Fruit fly (Drosophila melanogaster) whole organism, embryonic: ENCODE results near the gene nesd.

Experiments used
- Abd-B ChIP-seq: fragments of 200-800 bp; sonication (Bioruptor generic); optimal IDR thresholded peaks from 2 replicates; lab custom pipeline; 2018; ENCODE audit warnings: missing biosample characterization, mild to moderate bottlenecking, missing genetic modification characterization, moderate library complexity
- Antp ChIP-seq: fragments of 200-800 bp; sonication (Bioruptor generic); optimal IDR thresholded peaks from 3 replicates; lab custom pipeline; 2016; ENCODE audit warnings: missing biosample characterization, missing genetic modification characterization
- Atf6 ChIP-seq: fragments of 200-800 bp; sonication (Bioruptor generic); IDR thresholded peaks from 2 replicates; pipeline ENCODE4 v1.3.6; 2022; ENCODE audit warnings: missing biosample characterization, missing genetic modification characterization
- Bgb ChIP-seq: fragments of 200-800 bp; sonication (Bioruptor generic); IDR thresholded peaks from 2 replicates; pipeline ENCODE4 v1.3.6; 2022; ENCODE audit warnings: missing biosample characterization, missing genetic modification characterization; ENCODE audit not compliant: partially characterized antibody
- CG10959 ChIP-seq: fragments of 200-800 bp; sonication (Bioruptor generic); IDR thresholded peaks from 2 replicates; pipeline ENCODE4 v1.3.6; 2022; ENCODE audit warnings: missing biosample characterization, missing genetic modification characterization
- CG11456 ChIP-seq: fragments of 200-800 bp; sonication (Bioruptor generic); IDR thresholded peaks from 3 replicates; pipeline ENCODE4 v1.3.6; 2022; ENCODE audit warnings: missing biosample characterization, missing genetic modification characterization
- CG14014 ChIP-seq: fragments of 200-800 bp; sonication (Bioruptor generic); IDR thresholded peaks from 2 replicates; pipeline ENCODE4 v1.3.6; 2022; ENCODE audit warnings: missing biosample characterization, missing genetic modification characterization
- CG15073 ChIP-seq: fragments of 200-800 bp; sonication (Bioruptor generic); optimal IDR thresholded peaks from 2 replicates; lab custom pipeline; 2016; ENCODE audit warnings: missing biosample characterization, missing genetic modification characterization
- CG1529 ChIP-seq: fragments of 200-800 bp; sonication (Bioruptor generic); optimal IDR thresholded peaks from 3 replicates; lab custom pipeline; 2018; ENCODE audit warnings: missing biosample characterization, missing genetic modification characterization
- CG15479 ChIP-seq: fragments of 200-800 bp; sonication (Bioruptor generic); optimal IDR thresholded peaks from 3 replicates; lab custom pipeline; 2019; ENCODE audit warnings: missing biosample characterization, mild to moderate bottlenecking, missing genetic modification characterization, moderate library complexity
- CG15514 ChIP-seq: fragments of 200-800 bp; sonication (Bioruptor generic); optimal IDR thresholded peaks from 3 replicates; lab custom pipeline; 2017; ENCODE audit warnings: missing biosample characterization, missing genetic modification characterization, mild to moderate bottlenecking, moderate library complexity, missing genetic modification reagents
- CG1602 ChIP-seq: fragments of 200-800 bp; sonication (Bioruptor generic); optimal IDR thresholded peaks from 3 replicates; lab custom pipeline; 2016; ENCODE audit warnings: missing biosample characterization, missing genetic modification characterization
- CG1603 ChIP-seq: fragments of 200-800 bp; sonication (Bioruptor generic); optimal IDR thresholded peaks from 2 replicates; lab custom pipeline; 2019; ENCODE audit warnings: missing biosample characterization, mild to moderate bottlenecking, missing genetic modification characterization, moderate library complexity
- CG30020 ChIP-seq: fragments of 200-800 bp; optimal IDR thresholded peaks from 2 replicates; lab custom pipeline; 2019; ENCODE audit warnings: missing biosample characterization, mild to moderate bottlenecking, missing genetic modification characterization, moderate library complexity
- CG31365 ChIP-seq: fragments of 200-800 bp; sonication (Bioruptor generic); optimal IDR thresholded peaks from 2 replicates; lab custom pipeline; 2018; ENCODE audit warnings: missing biosample characterization, mild to moderate bottlenecking, missing genetic modification characterization
- CG31441 ChIP-seq: fragments of 200-800 bp; sonication (Bioruptor generic); IDR thresholded peaks from 2 replicates; pipeline ENCODE4 v1.3.6; 2022; ENCODE audit warnings: missing biosample characterization, missing genetic modification characterization
- CG3281 ChIP-seq: fragments of 200-800 bp; sonication (Bioruptor generic); optimal IDR thresholded peaks from 3 replicates; lab custom pipeline; 2017; ENCODE audit warnings: missing biosample characterization, mild to moderate bottlenecking, missing genetic modification characterization
- CG34422 ChIP-seq: fragments of 200-800 bp; sonication (Bioruptor generic); IDR thresholded peaks from 3 replicates; pipeline ENCODE4 v1.3.6; 2022; ENCODE audit warnings: missing biosample characterization, missing genetic modification characterization
- CG4360 ChIP-seq: fragments of 200-800 bp; sonication (Bioruptor generic); IDR thresholded peaks from 2 replicates; pipeline ENCODE4 v1.3.6; 2022; ENCODE audit warnings: missing biosample characterization, missing genetic modification characterization
- CG5245 ChIP-seq: fragments of 200-800 bp; sonication (Bioruptor generic); optimal IDR thresholded peaks from 3 replicates; lab custom pipeline; 2016; ENCODE audit warnings: missing biosample characterization, missing genetic modification characterization
- CG8089 ChIP-seq: fragments of 200-800 bp; sonication (Bioruptor generic); optimal IDR thresholded peaks from 3 replicates; lab custom pipeline; 2016; ENCODE audit warnings: missing biosample characterization, missing genetic modification characterization
- CG9215 ChIP-seq: fragments of 200-800 bp; sonication (Bioruptor generic); IDR thresholded peaks from 2 replicates; pipeline ENCODE4 v1.3.6; 2022; ENCODE audit warnings: missing biosample characterization, missing genetic modification characterization
- CTCF ChIP-seq: fragments of 200-800 bp; sonication (Bioruptor generic); optimal IDR thresholded peaks from 2 replicates; lab custom pipeline; 2017; ENCODE audit warnings: missing biosample characterization, mild to moderate bottlenecking, missing genetic modification characterization, moderate library complexity
- CrebB ChIP-seq: fragments of 200-800 bp; sonication (Bioruptor generic); optimal IDR thresholded peaks from 3 replicates; lab custom pipeline; 2018; ENCODE audit warnings: missing biosample characterization, mild to moderate bottlenecking, missing genetic modification characterization
- Dek ChIP-seq: fragments of 200-800 bp; sonication (Bioruptor generic); optimal IDR thresholded peaks from 3 replicates; lab custom pipeline; 2019; ENCODE audit warnings: missing biosample characterization, mild to moderate bottlenecking, missing genetic modification characterization, moderate library complexity
- Ets65A ChIP-seq: fragments of 200-800 bp; sonication (Bioruptor generic); peaks from one replicate; lab custom pipeline; 2016; ENCODE audit warnings: missing biosample characterization, missing genetic modification characterization
- Fer3 ChIP-seq: fragments of 200-800 bp; sonication (Bioruptor generic); optimal IDR thresholded peaks from 2 replicates; lab custom pipeline; 2018; ENCODE audit warnings: missing biosample characterization, mild to moderate bottlenecking, missing genetic modification characterization, moderate library complexity
- HLH4C ChIP-seq: fragments of 200-800 bp; sonication (Bioruptor generic); IDR thresholded peaks from 3 replicates; pipeline ENCODE4 v1.3.6; 2022; ENCODE audit warnings: missing biosample characterization, missing genetic modification characterization; ENCODE audit not compliant: partially characterized antibody
- Hey ChIP-seq: fragments of 200-800 bp; sonication (Bioruptor generic); optimal IDR thresholded peaks from 3 replicates; lab custom pipeline; 2018; ENCODE audit warnings: missing biosample characterization, mild to moderate bottlenecking, missing genetic modification characterization
- MBD-R2 ChIP-seq: fragments of 200-800 bp; sonication (Bioruptor generic); IDR thresholded peaks from 2 replicates; pipeline ENCODE4 v1.3.6; 2022; ENCODE audit warnings: missing biosample characterization, missing genetic modification characterization
- Nf-YC ChIP-seq: fragments of 200-800 bp; optimal IDR thresholded peaks from 3 replicates; lab custom pipeline; 2019; ENCODE audit warnings: missing biosample characterization, mild to moderate bottlenecking, missing genetic modification characterization, moderate library complexity
- Pdp1 ChIP-seq, 2 experiments: fragments of 200-800 bp; sonication (Bioruptor generic); optimal IDR thresholded peaks; 3 replicates each; lab custom pipeline; 2016; ENCODE audit warnings: missing biosample characterization in 2 of 2, missing genetic modification characterization in 2 of 2, mild to moderate bottlenecking in 1 of 2, moderate library complexity in 1 of 2
- Ptx1 ChIP-seq: fragments of 200-800 bp; sonication (Bioruptor generic); IDR thresholded peaks from 2 replicates; pipeline ENCODE4 v1.3.6; 2022; ENCODE audit warnings: missing biosample characterization, missing genetic modification characterization
- Rfx ChIP-seq: fragments of 200-800 bp; sonication (Bioruptor generic); IDR thresholded peaks from 2 replicates; pipeline ENCODE4 v1.3.6; 2022; ENCODE audit warnings: missing biosample characterization, missing genetic modification characterization
- Scr ChIP-seq: fragments of 200-800 bp; sonication (Bioruptor generic); IDR thresholded peaks from 2 replicates; pipeline ENCODE4 v1.3.6; 2022; ENCODE audit warnings: missing biosample characterization, missing genetic modification characterization; ENCODE audit not compliant: partially characterized antibody
- ac ChIP-seq: fragments of 200-800 bp; sonication (Bioruptor generic); optimal IDR thresholded peaks from 3 replicates; lab custom pipeline; 2017; ENCODE audit warnings: missing biosample characterization, mild to moderate bottlenecking, missing genetic modification characterization
- ash1 ChIP-seq: fragments of 200-800 bp; sonication (Bioruptor generic); optimal IDR thresholded peaks from 2 replicates; lab custom pipeline; 2018; ENCODE audit warnings: missing biosample characterization, mild to moderate bottlenecking, missing genetic modification characterization
- dmrt11E ChIP-seq: fragments of 200-800 bp; sonication (Bioruptor generic); optimal IDR thresholded peaks from 3 replicates; lab custom pipeline; 2018; ENCODE audit warnings: missing biosample characterization, mild to moderate bottlenecking, missing genetic modification characterization, moderate library complexity
- exex ChIP-seq: fragments of 200-800 bp; sonication (Bioruptor generic); optimal IDR thresholded peaks from 4 replicates; lab custom pipeline; 2018; ENCODE audit warnings: missing biosample characterization, mild to moderate bottlenecking, missing genetic modification characterization, moderate library complexity
- fd3F ChIP-seq: fragments of 200-800 bp; sonication (Bioruptor generic); optimal IDR thresholded peaks from 2 replicates; lab custom pipeline; 2018; ENCODE audit warnings: missing biosample characterization, mild to moderate bottlenecking, missing genetic modification characterization, moderate library complexity
- fd64A ChIP-seq: fragments of 200-800 bp; sonication (Bioruptor generic); optimal IDR thresholded peaks from 3 replicates; lab custom pipeline; 2018; ENCODE audit warnings: missing biosample characterization, mild to moderate bottlenecking, missing genetic modification characterization
- gsb ChIP-seq: fragments of 200-800 bp; sonication (Bioruptor generic); IDR thresholded peaks from 2 replicates; pipeline ENCODE4 v1.3.6; 2022; ENCODE audit warnings: missing biosample characterization, missing genetic modification characterization
- inv ChIP-seq: fragments of 200-800 bp; sonication (Bioruptor generic); IDR thresholded peaks from 2 replicates; pipeline ENCODE4 v1.3.6; 2022; ENCODE audit warnings: missing biosample characterization, missing genetic modification characterization; ENCODE audit not compliant: partially characterized antibody
- mam ChIP-seq: fragments of 200-800 bp; sonication (Bioruptor generic); optimal IDR thresholded peaks from 3 replicates; lab custom pipeline; 2016; ENCODE audit warnings: missing biosample characterization, missing genetic modification characterization
- mld ChIP-seq: fragments of 200-800 bp; sonication (Bioruptor generic); IDR thresholded peaks from 3 replicates; pipeline ENCODE4 v1.3.6; 2022; ENCODE audit warnings: missing biosample characterization, missing genetic modification characterization; ENCODE audit not compliant: partially characterized antibody
- nerfin-1 ChIP-seq: fragments of 200-800 bp; sonication (Bioruptor generic); optimal IDR thresholded peaks from 3 replicates; lab custom pipeline; 2019; ENCODE audit warnings: missing biosample characterization, mild to moderate bottlenecking, missing genetic modification characterization, moderate library complexity
- salm ChIP-seq: fragments of 200-800 bp; sonication (Bioruptor generic); optimal IDR thresholded peaks from 2 replicates; lab custom pipeline; 2018; ENCODE audit warnings: missing biosample characterization, mild to moderate bottlenecking, missing genetic modification characterization
- sim ChIP-seq: fragments of 200-800 bp; sonication (Bioruptor generic); IDR thresholded peaks from 2 replicates; pipeline ENCODE4 v1.3.6; 2022; ENCODE audit warnings: missing biosample characterization, missing genetic modification characterization
- ssp ChIP-seq: fragments of 200-800 bp; sonication (Bioruptor generic); IDR thresholded peaks from 2 replicates; pipeline ENCODE4 v1.3.6; 2022; ENCODE audit warnings: missing biosample characterization, missing genetic modification characterization

nesd gene

dm6 chr2L:20084785-20085555 is 8.8 kb upstream of the nesd start, which contains the start of gene fok (continued):
- TF ChIP-seq CG31441 (GFP tag; lab: Robert Waterston, UW) (peak; percentile 93), CG15479 (GFP tag; lab: Kevin White, UChicago) (peak; percentile 61), CG30020 (tag; lab: Kevin White, UChicago) (peak; percentile 81), gsb (GFP tag; lab: Robert Waterston, UW) (peak; percentile 90), CG1602 (peak; percentile 91), Ets65A (GFP tag; lab: Kevin White, UChicago) (peak; percentile 98), exex (tag; lab: Kevin White, UChicago) (peak; percentile 93), CTCF (GFP tag; lab: Kevin White, UChicago) (peak; percentile 64), CG1529 (peak; percentile 96), Fer3 (peak; percentile 96), CG31365 (tag; lab: Kevin White, UChicago) (peak; percentile 83), MBD-R2 (GFP tag; lab: Robert Waterston, UW) (peak; percentile 89), CG34422 (GFP tag; lab: Robert Waterston, UW) (peak; percentile 93), CG15514 (GFP tag; lab: Kevin White, UChicago) (peak; percentile 92), mam (peak; percentile 95), dmrt11E (tag; lab: Kevin White, UChicago) (peak; percentile 90), HLH4C (GFP tag; lab: Robert Waterston, UW) (no peak; the same call in 2 of the 3 replicates), CG1603 (tag; lab: Kevin White, UChicago) (peak; percentile 83), ssp (peak; percentile 85), Pdp1 (GFP tag; optimal IDR thresholded peaks at IDR 0.05; lab: Kevin White, UChicago) (peak; percentile 94), Dek (tag; lab: Kevin White, UChicago) (peak; percentile 96), CG11456 (GFP tag; lab: Robert Waterston, UW) (peak; percentile 99), CG9215 (peak; percentile 95), salm (tag; lab: Kevin White, UChicago) (peak; percentile 97), Abd-B (GFP tag; lab: Kevin White, UChicago) (peak; percentile 91), CG8089 (GFP tag; lab: Kevin White, UChicago) (peak; percentile 90), Scr (peak; percentile 29; the same call in 1 of the 2 replicates), CG3281 (GFP tag; lab: Kevin White, UChicago) (peak; percentile 98), Ptx1 (GFP tag; lab: Robert Waterston, UW) (peak; percentile 97), ac (peak; percentile 89), inv (GFP tag; lab: Robert Waterston, UW) (no peak), fd3F (GFP tag; lab: Kevin White, UChicago) (peak; percentile 93), sim (GFP tag; lab: Robert Waterston, UW) (peak; percentile 86), CrebB (tag; lab: Kevin White, UChicago) (peak; percentile 96), Bgb (GFP tag; lab: Robert Waterston, UW) (peak; percentile 66), Antp (GFP tag; lab: Kevin White, UChicago) (peak; percentile 93), mld (GFP tag; lab: Robert Waterston, UW) (no peak), fd64A (GFP tag; lab: Kevin White, UChicago) (peak; percentile 94), Nf-YC (tag; lab: Kevin White, UChicago) (peak; percentile 92), Rfx (GFP tag; lab: Robert Waterston, UW) (peak; percentile 97), CG14014 (GFP tag; lab: Robert Waterston, UW) (peak; percentile 94), CG4360 (GFP tag; lab: Robert Waterston, UW) (peak; percentile 49; the same call in 1 of the 2 replicates), Hey (tag; lab: Kevin White, UChicago) (peak; percentile 86), Atf6 (GFP tag; lab: Robert Waterston, UW) (peak; percentile 97), CG15073 (GFP tag; lab: Kevin White, UChicago) (peak; percentile 70), CG5245 (GFP tag; lab: Kevin White, UChicago) (peak; percentile 90), ash1 (GFP tag; lab: Kevin White, UChicago) (peak; percentile 76), nerfin-1 (tag; lab: Kevin White, UChicago) (peak; percentile 95), CG10959 (GFP tag; lab: Robert Waterston, UW) (peak; percentile 89)
